Worm (Caenorhabditis elegans) whole organism, L4 larva: ENCODE results near the gene clr-1.
A peak's percentile ranks its signal among the peaks of the same experiment; 100 is the strongest.

Experiments
- D1046.2 ChIP-seq: fragments of 200-800 bp; sonication (Bioruptor generic); IDR thresholded peaks from 2 replicates; pipeline ENCODE4 v1.3.6; 2022; ENCODE audit warnings: missing genetic modification characterization, missing compliant biosample characterization
- F49E8.2 ChIP-seq: sonication (generic microtip); optimal IDR thresholded peaks from 2 replicates; lab custom pipeline; 2016; ENCODE audit warnings: missing compliant biosample characterization, mild to moderate bottlenecking, missing genetic modification characterization, borderline replicate concordance
- Y105C5A.15 ChIP-seq: fragments of 200-800 bp; sonication (Bioruptor generic); IDR thresholded peaks from 2 replicates; pipeline ENCODE4 v1.3.6; 2022; ENCODE audit warnings: missing genetic modification characterization, missing compliant biosample characterization
- Y5F2A.4 ChIP-seq: fragments of 200-800 bp; sonication (Bioruptor generic); optimal IDR thresholded peaks from 2 replicates; lab custom pipeline; 2018; ENCODE audit warnings: mild to moderate bottlenecking, missing genetic modification characterization, missing compliant biosample characterization
- ZK337.2 ChIP-seq: fragments of 200-800 bp; sonication (Bioruptor generic); IDR thresholded peaks from 2 replicates; pipeline ENCODE4 v1.3.6; 2022; ENCODE audit warnings: missing genetic modification reagents, missing genetic modification characterization, missing compliant biosample characterization
- aha-1 ChIP-seq: fragments of 150-350 bp; peaks from one replicate; lab custom pipeline; 2014; ENCODE audit warnings: missing biosample characterization, missing genetic modification characterization
- aly-2 ChIP-seq: sonication (generic microtip); optimal IDR thresholded peaks from 2 replicates; lab custom pipeline; 2018; ENCODE audit warnings: missing biosample characterization, missing genetic modification characterization
- arid-1 ChIP-seq: fragments of 200-800 bp; sonication (Bioruptor generic); conservative IDR thresholded peaks from 2 replicates; pipeline ENCODE4 v1.3.6; 2022; ENCODE audit warnings: missing genetic modification reagents, missing genetic modification characterization, missing compliant biosample characterization
- ceh-44 ChIP-seq: fragments of 200-800 bp; sonication (Bioruptor generic); IDR thresholded peaks from 2 replicates; pipeline ENCODE4 v1.3.6; 2022; ENCODE audit warnings: missing genetic modification reagents, missing genetic modification characterization, missing compliant biosample characterization
- ceh-82 ChIP-seq: sonication (generic microtip); optimal IDR thresholded peaks from 2 replicates; lab custom pipeline; 2017; ENCODE audit warnings: missing biosample characterization, missing genetic modification characterization
- ces-1 ChIP-seq: fragments of 150-350 bp; sonication (generic microtip); optimal IDR thresholded peaks from 4 replicates; lab custom pipeline; 2014; ENCODE audit warnings: missing biosample characterization, missing genetic modification reagents, missing genetic modification characterization
- cey-2 ChIP-seq: sonication (generic microtip); optimal IDR thresholded peaks from 3 replicates; lab custom pipeline; 2017; ENCODE audit warnings: missing genetic modification characterization, mild to moderate bottlenecking, missing compliant biosample characterization, antibody characterized with exemption, borderline replicate concordance; ENCODE audit not compliant: insufficient read depth
- ctbp-1 ChIP-seq: fragments of 200-800 bp; sonication (Bioruptor generic); IDR thresholded peaks from 2 replicates; pipeline ENCODE4 v1.3.6; 2022; ENCODE audit warnings: missing genetic modification reagents, missing genetic modification characterization, missing compliant biosample characterization
- daf-16 ChIP-seq, 3 experiments: sonication (generic microtip); optimal IDR thresholded peaks; 2 replicates each; lab custom pipeline; 2016 to 2017; ENCODE audit warnings: missing genetic modification characterization in 3 of 3, missing genetic modification reagents in 3 of 3, mild to moderate bottlenecking in 2 of 3, missing compliant biosample characterization in 2 of 3, missing biosample characterization in 1 of 3, moderate library complexity in 1 of 3
- daf-19 ChIP-seq: fragments of 200-800 bp; sonication (Bioruptor generic); conservative IDR thresholded peaks from 2 replicates; pipeline ENCODE4 v1.3.6; 2022; ENCODE audit warnings: missing genetic modification characterization, missing compliant biosample characterization
- daf-8 ChIP-seq: fragments of 200-800 bp; sonication (Bioruptor generic); IDR thresholded peaks from 2 replicates; pipeline ENCODE4 v1.3.6; 2022; ENCODE audit warnings: missing genetic modification characterization, missing compliant biosample characterization
- dmd-9 ChIP-seq: fragments of 200-800 bp; sonication (Bioruptor generic); IDR thresholded peaks from 2 replicates; pipeline ENCODE4 v1.3.6; 2022; ENCODE audit warnings: missing genetic modification reagents, missing genetic modification characterization, missing compliant biosample characterization
- dpl-1 ChIP-seq: fragments of 150-350 bp; optimal IDR thresholded peaks from 2 replicates; lab custom pipeline; 2014; ENCODE audit warnings: missing biosample characterization, missing genetic modification reagents, missing genetic modification characterization
- egl-27 ChIP-seq: sonication (generic microtip); optimal IDR thresholded peaks from 3 replicates; lab custom pipeline; 2017; ENCODE audit warnings: missing biosample characterization, missing genetic modification reagents, missing genetic modification characterization
- egl-43 ChIP-seq: fragments of 200-800 bp; sonication (Bioruptor generic); IDR thresholded peaks from 2 replicates; pipeline ENCODE4 v1.3.6; 2022; ENCODE audit warnings: missing genetic modification reagents, missing genetic modification characterization, missing compliant biosample characterization
- hmg-1.1 ChIP-seq: fragments of 200-800 bp; sonication (Bioruptor generic); IDR thresholded peaks from 2 replicates; pipeline ENCODE4 v1.3.6; 2022; ENCODE audit warnings: missing genetic modification reagents, missing genetic modification characterization, missing compliant biosample characterization
- lim-7 ChIP-seq: fragments of 200-800 bp; sonication (Bioruptor generic); IDR thresholded peaks from 2 replicates; pipeline ENCODE4 v1.3.6; 2022; ENCODE audit warnings: missing genetic modification characterization, missing compliant biosample characterization
- lin-1 ChIP-seq: fragments of 200-800 bp; sonication (Bioruptor generic); IDR thresholded peaks from 2 replicates; pipeline ENCODE4 v1.3.6; 2022; ENCODE audit warnings: missing genetic modification reagents, missing genetic modification characterization, missing compliant biosample characterization
- lin-13 ChIP-seq: fragments of 150-350 bp; optimal IDR thresholded peaks from 2 replicates; lab custom pipeline; 2014; ENCODE audit warnings: missing biosample characterization, missing genetic modification reagents, missing genetic modification characterization
- lir-3 ChIP-seq: sonication (generic microtip); optimal IDR thresholded peaks from 2 replicates; lab custom pipeline; 2016; ENCODE audit warnings: mild to moderate bottlenecking, missing genetic modification characterization, missing compliant biosample characterization
- mdt-29 ChIP-seq: fragments of 200-800 bp; sonication (Bioruptor generic); IDR thresholded peaks from 2 replicates; pipeline ENCODE4 v1.3.6; 2022; ENCODE audit warnings: missing genetic modification reagents, missing genetic modification characterization, missing compliant biosample characterization
- mes-2 ChIP-seq: sonication (generic microtip); optimal IDR thresholded peaks from 2 replicates; lab custom pipeline; 2016; ENCODE audit warnings: missing genotype, mild to moderate bottlenecking, missing genetic modification characterization, missing compliant biosample characterization; ENCODE audit not compliant: poor library complexity, severe bottlenecking
- nhr-111 ChIP-seq: fragments of 200-800 bp; sonication (Bioruptor generic); optimal IDR thresholded peaks from 2 replicates; lab custom pipeline; 2018; ENCODE audit warnings: mild to moderate bottlenecking, missing genetic modification characterization, missing compliant biosample characterization
- nhr-237 ChIP-seq: sonication (generic microtip); optimal IDR thresholded peaks from 2 replicates; lab custom pipeline; 2017; ENCODE audit warnings: missing biosample characterization, missing genetic modification characterization
- nhr-25 ChIP-seq: sonication (generic microtip); optimal IDR thresholded peaks from 2 replicates; lab custom pipeline; 2017; ENCODE audit warnings: missing genetic modification characterization, mild to moderate bottlenecking, missing compliant biosample characterization, antibody characterized with exemption, moderate library complexity, borderline replicate concordance; ENCODE audit not compliant: insufficient read depth
- nhr-41 ChIP-seq: fragments of 200-800 bp; sonication (Bioruptor generic); IDR thresholded peaks from 2 replicates; pipeline ENCODE4 v1.3.6; 2022; ENCODE audit warnings: missing genetic modification reagents, missing genetic modification characterization, missing compliant biosample characterization
- nhr-76 ChIP-seq: fragments of 150-350 bp; optimal IDR thresholded peaks from 2 replicates; lab custom pipeline; 2014; ENCODE audit warnings: missing biosample characterization, missing genetic modification characterization
- nhr-77 ChIP-seq: fragments of 150-350 bp; optimal IDR thresholded peaks from 2 replicates; lab custom pipeline; 2014; ENCODE audit warnings: missing biosample characterization, missing genetic modification characterization
- pha-4 ChIP-seq, 2 experiments: fragments of 150-350 bp in 1 of 2; fragments of 200-800 bp in 1 of 2; sonication (Bioruptor generic) in 1 of 2; IDR thresholded peaks in 1 of 2; optimal IDR thresholded peaks in 1 of 2; 2 replicates each; pipeline versions ENCODE4 v1.3.6 to Lab custom; 2014 to 2022; ENCODE audit warnings: missing genetic modification characterization in 2 of 2, missing genetic modification reagents in 2 of 2, missing biosample characterization in 1 of 2, missing compliant biosample characterization in 1 of 2
- php-3 ChIP-seq: fragments of 200-800 bp; sonication (Bioruptor generic); IDR thresholded peaks from 2 replicates; pipeline ENCODE4 v1.3.6; 2022; ENCODE audit warnings: missing genetic modification reagents, missing genetic modification characterization, missing compliant biosample characterization
- pqm-1 ChIP-seq: sonication (generic microtip); optimal IDR thresholded peaks from 2 replicates; lab custom pipeline; 2017; ENCODE audit warnings: missing biosample characterization, missing genetic modification characterization
- vab-7 ChIP-seq: fragments of 200-800 bp; sonication (Bioruptor generic); IDR thresholded peaks from 2 replicates; pipeline ENCODE4 v1.3.6; 2022; ENCODE audit warnings: missing genetic modification reagents, missing genetic modification characterization, missing compliant biosample characterization
- zag-1 ChIP-seq: fragments of 150-350 bp; optimal IDR thresholded peaks from 2 replicates; lab custom pipeline; 2014; ENCODE audit warnings: missing biosample characterization, missing genetic modification characterization
- zfp-2 ChIP-seq: sonication (generic microtip); optimal IDR thresholded peaks from 2 replicates; lab custom pipeline; 2016; ENCODE audit warnings: mild to moderate bottlenecking, missing genetic modification characterization, missing compliant biosample characterization
- zfp-3 ChIP-seq: fragments of 200-800 bp; sonication (Bioruptor generic); conservative IDR thresholded peaks from 2 replicates; pipeline ENCODE4 v1.3.6; 2022; ENCODE audit warnings: missing genetic modification reagents, missing genetic modification characterization, missing compliant biosample characterization
- zip-11 ChIP-seq: fragments of 200-800 bp; sonication (Bioruptor generic); IDR thresholded peaks from 2 replicates; pipeline ENCODE4 v1.3.6; 2022; ENCODE audit warnings: missing genetic modification characterization, missing compliant biosample characterization

clr-1 gene

DNA sequence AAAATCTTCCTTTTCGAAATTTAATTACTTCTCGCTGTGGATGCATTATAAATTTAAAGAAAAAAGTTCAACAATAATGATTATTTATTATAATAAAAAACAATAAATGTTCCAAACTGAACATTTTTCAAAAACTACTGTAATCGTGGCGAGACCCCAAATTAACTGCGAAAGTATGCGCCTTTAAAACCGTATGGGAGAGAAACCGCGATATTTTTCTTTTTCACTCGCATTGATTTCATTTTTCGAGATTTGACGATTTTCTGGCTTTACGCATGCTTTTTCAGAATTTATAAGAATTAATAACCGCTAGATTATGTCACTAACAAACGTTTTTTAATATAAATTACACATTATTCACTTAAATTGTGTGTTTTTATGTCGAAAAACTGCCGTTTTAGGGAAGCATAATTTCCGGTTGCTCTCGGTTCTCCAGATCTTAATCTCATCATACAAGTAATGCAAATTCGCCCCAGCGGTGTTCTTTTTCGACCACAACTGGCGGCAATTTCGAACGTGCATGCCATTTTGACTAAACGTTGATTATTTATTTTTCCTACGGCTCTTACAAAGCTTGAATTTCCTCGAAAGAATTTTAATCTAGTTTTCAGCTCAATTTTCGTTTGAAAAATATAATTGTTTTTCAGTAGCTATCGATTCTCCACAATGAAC lies 35.0 kb downstream of the clr-1 start, which contains the start of gene F12A10.8 (continued):
- TF ChIP-seq hmg-1.1 (no peak), aha-1 (tag; lab: Kevin White, UChicago) (peak; percentile 79), ZK337.2 (GFP tag; lab: Robert Waterston, UW) (no peak), zag-1 (tag; lab: Kevin White, UChicago) (no peak), nhr-77 (tag; lab: Kevin White, UChicago) (no peak), ces-1 (GFP tag; lab: Kevin White, UChicago) (peak; percentile 35), daf-19 (GFP tag; lab: Robert Waterston, UW) (no peak), Y105C5A.15 (GFP tag; lab: Robert Waterston, UW) (no peak), D1046.2 (GFP tag; lab: Robert Waterston, UW) (no peak), lim-7 (no peak), dpl-1 (GFP tag; lab: Kevin White, UChicago) (peak; percentile 71), nhr-111 (GFP tag; lab: Kevin White, UChicago) (no peak)

- TF ChIP-seq pqm-1 (tag; lab: Kevin White, UChicago) (peak; percentile 3), pha-4 (GFP tag; IDR thresholded peaks at IDR 0.05; lab: Robert Waterston, UW) (no peak), pha-4 (tag; optimal IDR thresholded peaks at IDR 0.05; lab: Kevin White, UChicago) (no peak), ceh-44 (GFP tag; lab: Robert Waterston, UW) (no peak), F49E8.2 (tag; lab: Kevin White, UChicago) (no peak), nhr-237 (no peak), aly-2 (tag; lab: Kevin White, UChicago) (no peak), ctbp-1 (GFP tag; lab: Robert Waterston, UW) (no peak), nhr-25 (no peak), ceh-82 (no peak), Y105C5A.15 (GFP tag; lab: Robert Waterston, UW) (no peak), daf-16 (GFP tag; optimal IDR thresholded peaks at IDR 0.05; lab: Kevin White, UChicago) (no peak), daf-16 (tag; optimal IDR thresholded peaks at IDR 0.05; lab: Kevin White, UChicago) (peak; percentile 78)
- TF ChIP-seq, all 104 proteins: peak for 2
Observed at ce11 chrII:5503760-5504159, 37.6 kb downstream of the clr-1 start, which contains the start of gene cyp-44A1. cyp-44A1 (plus strand) TSS chrII:5504044.

DNA sequence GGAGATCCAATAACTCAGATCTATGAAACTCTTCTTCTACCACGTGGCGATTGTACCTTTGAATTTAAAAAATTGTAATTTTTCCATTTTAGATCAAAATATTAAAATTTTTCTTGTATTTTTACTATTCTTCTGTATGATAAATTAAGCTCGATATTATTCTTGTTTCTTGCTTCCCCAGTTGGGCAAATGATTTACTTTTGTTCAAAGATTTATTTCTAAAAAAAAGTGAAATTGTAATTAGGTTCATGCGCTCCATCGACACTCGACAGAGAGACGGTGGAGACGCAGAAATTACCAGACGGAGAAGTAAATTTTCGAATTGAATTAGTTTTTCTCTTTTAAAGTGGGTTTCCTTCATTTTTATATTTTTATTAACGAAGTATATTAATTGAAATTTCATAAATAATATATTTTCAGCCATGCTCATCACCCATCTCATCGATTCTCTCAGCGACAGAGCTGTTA lies 39.7 kb downstream of the clr-1 start, which contains the start of gene npp-24:
Gene npp-24, plus strand, starts transcription at position 51 of the 468 bp plus-strand sequence.
- TF ChIP-seq lin-1 (GFP tag; lab: Robert Waterston, UW) (no peak), vab-7 (no peak), zfp-3 (GFP tag; lab: Robert Waterston, UW) (no peak), Y5F2A.4 (GFP tag; lab: Kevin White, UChicago) (no peak), mes-2 (tag; lab: Kevin White, UChicago) (peak; percentile 42), daf-8 (no peak)

- TF ChIP-seq php-3 (GFP tag; lab: Robert Waterston, UW) (no peak), zfp-2 (tag; lab: Kevin White, UChicago) (no peak), zag-1 (tag; lab: Kevin White, UChicago) (no peak), nhr-76 (tag; lab: Kevin White, UChicago) (no peak), ctbp-1 (GFP tag; lab: Robert Waterston, UW) (no peak), dmd-9 (GFP tag; lab: Robert Waterston, UW) (no peak), vab-7 (no peak), cey-2 (tag; lab: Kevin White, UChicago) (no peak), egl-43 (GFP tag; lab: Robert Waterston, UW) (no peak), nhr-237 (no peak), lin-13 (GFP tag; lab: Kevin White, UChicago) (no peak), nhr-41 (GFP tag; lab: Robert Waterston, UW) (no peak), ZK337.2 (GFP tag; lab: Robert Waterston, UW) (0 out of 2 replicates have a peak, but pooled peaks have one; percentile 49), mdt-29 (no peak), egl-27 (tag; lab: Kevin White, UChicago) (no peak), zip-11 (GFP tag; lab: Robert Waterston, UW) (no peak), lir-3 (tag; lab: Kevin White, UChicago) (no peak), arid-1 (GFP tag; lab: Robert Waterston, UW) (no peak)
Observed at ce11 chrII:5511417-5512353, 45.5 kb downstream of the clr-1 start.
